Worm (Caenorhabditis elegans) whole organism, late embryonic: ENCODE results near the gene F08D12.4.

ENCODE experiments used
- C38D4.7 ChIP-seq: fragments of 200-800 bp; sonication (Bioruptor generic); optimal IDR thresholded peaks from 2 replicates; lab custom pipeline; 2018; ENCODE audit warnings: mild to moderate bottlenecking, missing genetic modification characterization, moderate library complexity, missing compliant biosample characterization
- T23F11.4 ChIP-seq: fragments of 200-800 bp; sonication (Bioruptor generic); optimal IDR thresholded peaks from 2 replicates; lab custom pipeline; 2018; ENCODE audit warnings: mild to moderate bottlenecking, missing genetic modification characterization, missing compliant biosample characterization
- ahr-1 ChIP-seq: sonication (generic microtip); optimal IDR thresholded peaks from 2 replicates; lab custom pipeline; 2016; ENCODE audit warnings: missing genetic modification characterization, missing compliant biosample characterization
- ceh-14 ChIP-seq: sonication (generic microtip); optimal IDR thresholded peaks from 2 replicates; lab custom pipeline; 2016; ENCODE audit warnings: missing genotype, missing genetic modification characterization, missing compliant biosample characterization
- ceh-18 ChIP-seq: sonication (generic microtip); optimal IDR thresholded peaks from 2 replicates; lab custom pipeline; 2016; ENCODE audit warnings: missing genetic modification characterization, missing compliant biosample characterization
- ceh-19 ChIP-seq: fragments of 200-800 bp; sonication (Bioruptor generic); optimal IDR thresholded peaks from 2 replicates; lab custom pipeline; 2018; ENCODE audit warnings: mild to moderate bottlenecking, missing genetic modification characterization, missing compliant biosample characterization
- ceh-2 ChIP-seq: sonication (generic microtip); optimal IDR thresholded peaks from 2 replicates; lab custom pipeline; 2016; ENCODE audit warnings: missing genotype, missing genetic modification characterization, missing compliant biosample characterization
- ceh-24 ChIP-seq: sonication (generic microtip); optimal IDR thresholded peaks from 2 replicates; lab custom pipeline; 2016; ENCODE audit warnings: mild to moderate bottlenecking, missing genetic modification characterization, missing compliant biosample characterization
- ceh-31 ChIP-seq: sonication (generic microtip); optimal IDR thresholded peaks from 2 replicates; lab custom pipeline; 2016; ENCODE audit warnings: missing genetic modification characterization, missing compliant biosample characterization
- ceh-34 ChIP-seq: sonication (generic microtip); optimal IDR thresholded peaks from 2 replicates; lab custom pipeline; 2016; ENCODE audit warnings: mild to moderate bottlenecking, missing genetic modification characterization, missing compliant biosample characterization
- ceh-6 ChIP-seq: fragments of 200-800 bp; sonication (Bioruptor generic); optimal IDR thresholded peaks from 2 replicates; lab custom pipeline; 2018; ENCODE audit warnings: mild to moderate bottlenecking, missing genetic modification characterization, missing compliant biosample characterization
- ceh-9 ChIP-seq: sonication (generic microtip); optimal IDR thresholded peaks from 2 replicates; lab custom pipeline; 2016; ENCODE audit warnings: mild to moderate bottlenecking, missing genetic modification characterization, inconsistent platforms, missing compliant biosample characterization
- dmd-4 ChIP-seq: sonication (generic microtip); optimal IDR thresholded peaks from 2 replicates; lab custom pipeline; 2016; ENCODE audit warnings: borderline replicate concordance, missing genetic modification characterization, missing compliant biosample characterization
- dve-1 ChIP-seq: sonication (generic microtip); optimal IDR thresholded peaks from 2 replicates; lab custom pipeline; 2017; ENCODE audit warnings: antibody characterized with exemption, mild to moderate bottlenecking, missing genetic modification characterization, missing compliant biosample characterization
- elt-2 ChIP-seq: sonication (generic microtip); optimal IDR thresholded peaks from 2 replicates; lab custom pipeline; 2016; ENCODE audit warnings: missing genetic modification reagents, missing genetic modification characterization, missing compliant biosample characterization
- ets-4 ChIP-seq: sonication (generic microtip); optimal IDR thresholded peaks from 2 replicates; lab custom pipeline; 2016; ENCODE audit warnings: missing genetic modification characterization, missing compliant biosample characterization
- eyg-1 ChIP-seq: sonication (generic microtip); optimal IDR thresholded peaks from 2 replicates; lab custom pipeline; 2016; ENCODE audit warnings: missing genotype, missing genetic modification characterization, missing compliant biosample characterization
- fax-1 ChIP-seq: sonication (generic microtip); optimal IDR thresholded peaks from 2 replicates; lab custom pipeline; 2016; ENCODE audit warnings: missing genotype, missing genetic modification characterization, missing compliant biosample characterization
- fkh-6 ChIP-seq: sonication (generic microtip); optimal IDR thresholded peaks from 2 replicates; lab custom pipeline; 2016; ENCODE audit warnings: missing genetic modification characterization, missing compliant biosample characterization
- gmeb-2 ChIP-seq: sonication (generic microtip); optimal IDR thresholded peaks from 2 replicates; lab custom pipeline; 2016; ENCODE audit warnings: missing genetic modification characterization, inconsistent platforms, missing compliant biosample characterization
- hlh-15 ChIP-seq: sonication (generic microtip); optimal IDR thresholded peaks from 2 replicates; lab custom pipeline; 2016; ENCODE audit warnings: missing genetic modification characterization, missing compliant biosample characterization
- hlh-6 ChIP-seq: sonication (generic microtip); optimal IDR thresholded peaks from 2 replicates; lab custom pipeline; 2016; ENCODE audit warnings: missing genotype, missing genetic modification characterization, missing compliant biosample characterization
- lin-11 ChIP-seq: fragments of 200-800 bp; sonication (Bioruptor generic); optimal IDR thresholded peaks from 2 replicates; lab custom pipeline; 2018; ENCODE audit warnings: mild to moderate bottlenecking, missing genetic modification characterization, missing compliant biosample characterization
- madf-2 ChIP-seq: sonication (generic microtip); optimal IDR thresholded peaks from 2 replicates; lab custom pipeline; 2017; ENCODE audit warnings: missing genetic modification characterization, missing compliant biosample characterization
- nhr-11 ChIP-seq: fragments of 150-350 bp; optimal IDR thresholded peaks from 2 replicates; lab custom pipeline; 2014; ENCODE audit warnings: missing biosample characterization, missing genetic modification characterization
- pha-4 ChIP-seq: fragments of 150-350 bp; optimal IDR thresholded peaks from 2 replicates; lab custom pipeline; 2018; ENCODE audit warnings: missing biosample characterization, missing genetic modification reagents, missing genetic modification characterization
- pqm-1 ChIP-seq: sonication (generic microtip); optimal IDR thresholded peaks from 2 replicates; lab custom pipeline; 2016; ENCODE audit warnings: missing genetic modification characterization, missing compliant biosample characterization
- ref-2 ChIP-seq: sonication (generic microtip); optimal IDR thresholded peaks from 2 replicates; lab custom pipeline; 2016; ENCODE audit warnings: missing genetic modification characterization, missing compliant biosample characterization
- rnt-1 ChIP-seq: sonication (generic microtip); optimal IDR thresholded peaks from 2 replicates; lab custom pipeline; 2016; ENCODE audit warnings: missing genetic modification characterization, missing compliant biosample characterization
- sox-4 ChIP-seq: sonication (generic microtip); optimal IDR thresholded peaks from 2 replicates; lab custom pipeline; 2017; ENCODE audit warnings: mild to moderate bottlenecking, missing genetic modification characterization, inconsistent platforms, missing compliant biosample characterization
- tbx-2 ChIP-seq: sonication (generic microtip); optimal IDR thresholded peaks from 2 replicates; lab custom pipeline; 2016; ENCODE audit warnings: missing genetic modification characterization, missing compliant biosample characterization
- unc-55 ChIP-seq: sonication (generic microtip); optimal IDR thresholded peaks from 2 replicates; lab custom pipeline; 2017; ENCODE audit warnings: missing biosample characterization, missing genetic modification reagents, missing genetic modification characterization

F08D12.4 gene

DNA sequence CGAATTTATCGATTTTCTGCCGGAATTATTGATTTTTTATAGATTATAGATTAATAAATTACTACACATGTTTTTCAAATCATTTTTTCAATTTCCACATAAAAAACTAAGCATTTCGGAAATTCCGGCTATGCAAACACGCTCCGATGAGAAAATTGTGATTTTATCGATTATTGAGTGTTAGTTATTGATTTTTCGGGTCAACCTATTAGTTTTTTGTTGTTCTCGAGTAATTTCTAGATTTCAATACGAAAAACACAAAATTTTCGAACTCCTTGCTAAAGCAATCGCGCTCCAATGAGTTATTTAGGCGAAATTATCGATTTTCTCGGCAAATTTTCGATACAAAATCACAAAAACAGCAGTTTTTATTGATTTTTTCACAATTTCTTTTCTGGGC lies 17.5 kb downstream of the F08D12.4 start:
- TF ChIP-seq rnt-1 (tag; lab: Kevin White, UChicago) = no peak
- no peak for TF ChIP-seq eyg-1 (tag; lab: Kevin White, UChicago)
- no peak for TF ChIP-seq sox-4 (tag; lab: Kevin White, UChicago)
- no peak for TF ChIP-seq C38D4.7 (GFP tag; lab: Kevin White, UChicago)
- TF ChIP-seq madf-2 (tag; lab: Kevin White, UChicago) = no peak
- TF ChIP-seq, all 69 proteins: peak for 0

DNA sequence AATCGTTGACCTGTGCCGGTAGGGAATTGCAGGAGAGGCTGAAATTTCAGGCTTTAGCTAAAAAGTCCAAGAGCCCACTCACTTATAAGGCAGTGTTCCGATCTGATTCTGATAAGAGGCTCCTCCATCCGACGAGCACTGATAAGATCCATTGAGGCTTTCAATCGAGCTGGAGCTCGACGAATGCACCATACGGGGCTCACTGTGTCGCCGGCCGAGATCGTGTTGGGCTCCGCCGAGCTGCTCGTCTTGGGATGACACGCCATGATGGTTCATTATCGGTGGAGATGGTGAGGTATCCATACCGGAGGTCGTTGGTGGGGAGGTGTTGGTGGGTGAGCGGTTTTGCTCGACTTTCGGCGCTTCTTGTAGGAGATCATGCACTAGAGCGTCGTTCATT lies 18.5 kb downstream of the F08D12.4 start:
- TF ChIP-seq pha-4 = no peak
- TF ChIP-seq dmd-4 (tag; lab: Kevin White, UChicago) = no peak
- no peak for TF ChIP-seq ref-2
- TF ChIP-seq nhr-11 (tag; lab: Kevin White, UChicago) = no peak

DNA sequence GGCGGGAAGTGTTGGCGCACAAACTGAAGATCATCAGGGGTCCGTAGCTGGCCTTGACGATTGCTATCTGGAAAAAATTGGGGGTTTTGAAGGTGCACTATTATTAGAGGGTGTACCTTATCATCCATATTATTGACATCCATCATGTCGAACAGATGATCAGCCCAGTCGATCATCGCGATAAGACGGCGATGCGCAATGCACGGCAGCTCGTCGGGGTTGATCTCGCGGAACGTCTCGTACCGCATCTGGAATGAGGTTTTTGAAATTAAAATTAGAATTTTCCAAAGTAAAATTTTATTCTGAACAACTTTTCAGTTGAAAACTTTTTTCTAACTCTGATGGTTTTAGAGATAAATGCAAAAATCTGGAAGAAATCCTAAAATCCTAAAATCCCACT lies 20.0 kb downstream of the F08D12.4 start:
- no peak for TF ChIP-seq gmeb-2 (tag; lab: Kevin White, UChicago)
- no peak for TF ChIP-seq ceh-24 (tag; lab: Kevin White, UChicago)
- no peak for TF ChIP-seq ref-2
- no peak for TF ChIP-seq ceh-19

DNA sequence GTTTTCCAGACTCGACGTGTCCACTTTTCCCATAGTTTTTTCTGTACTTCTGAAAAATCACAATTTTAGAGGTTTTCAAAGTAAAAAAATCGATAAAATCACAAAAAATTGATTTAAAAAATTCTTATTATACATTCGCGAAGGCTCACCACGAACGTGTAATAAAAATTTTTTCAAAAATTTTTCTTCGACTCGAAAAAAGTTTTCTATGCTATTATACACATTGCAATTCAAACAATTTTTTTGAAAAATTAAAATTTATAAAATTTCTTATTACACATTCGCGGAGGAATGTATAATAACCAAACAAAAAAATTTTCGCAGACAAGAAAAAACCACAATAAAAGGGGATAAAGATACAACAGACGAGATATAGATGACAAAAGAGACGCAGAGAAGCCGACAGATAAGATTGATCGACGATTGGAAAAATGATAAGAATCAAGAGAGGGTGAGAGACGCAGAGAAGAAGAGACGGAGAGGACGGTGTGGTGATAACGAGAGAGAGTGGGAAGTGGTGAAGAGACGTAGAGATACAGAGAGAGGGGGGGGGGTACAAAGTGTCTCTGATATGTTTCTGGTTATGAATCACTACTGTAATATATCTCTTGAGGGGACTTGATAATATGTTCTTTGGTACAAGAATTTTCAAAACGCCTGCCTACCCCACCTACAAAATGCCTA lies 22.7 kb downstream of the F08D12.4 start, which contains the start of gene nhr-119:
Gene nhr-119 (minus strand): TSS at position 51 of the 684 bp plus-strand sequence.
- TF ChIP-seq ceh-14 (tag; lab: Kevin White, UChicago) (no peak), fkh-6 (tag; lab: Kevin White, UChicago) (no peak), unc-55 (peak; percentile 97), ahr-1 (no peak), elt-2 (tag; lab: Kevin White, UChicago) (peak; percentile 84), ets-4 (tag; lab: Kevin White, UChicago) (no peak), ceh-2 (tag; lab: Kevin White, UChicago) (no peak), ceh-9 (tag; lab: Kevin White, UChicago) (no peak), ceh-6 (GFP tag; lab: Kevin White, UChicago) (no peak), ceh-18 (tag; lab: Kevin White, UChicago) (peak; percentile 47), eyg-1 (tag; lab: Kevin White, UChicago) (no peak), gmeb-2 (tag; lab: Kevin White, UChicago) (no peak), hlh-15 (tag; lab: Kevin White, UChicago) (no peak), dve-1 (tag; lab: Kevin White, UChicago) (peak; percentile 38), ceh-19 (no peak), pqm-1 (tag; lab: Kevin White, UChicago) (peak; percentile 17)

DNA sequence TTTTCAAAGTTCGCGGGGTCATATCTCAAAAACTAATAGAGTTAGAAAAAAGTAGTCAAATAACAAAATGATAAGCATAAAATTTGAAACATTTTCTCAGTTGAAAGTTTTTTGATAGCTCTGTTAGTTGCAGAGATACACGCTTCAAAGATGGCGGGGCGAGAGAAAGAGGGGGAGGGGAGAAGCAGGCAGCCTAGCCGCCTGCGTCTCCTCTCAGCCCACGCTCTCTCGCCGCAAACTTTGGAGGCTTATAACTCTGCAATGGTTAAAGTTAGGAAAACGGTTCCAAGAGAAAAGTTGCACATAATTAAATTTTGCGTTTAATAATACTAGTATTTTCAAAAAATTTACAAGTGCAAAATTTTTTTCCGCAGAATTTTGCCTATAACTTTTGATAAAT lies 23.8 kb downstream of the F08D12.4 start:
- TF ChIP-seq ceh-31 (tag; lab: Kevin White, UChicago) = no peak
- no peak for TF ChIP-seq nhr-11 (tag; lab: Kevin White, UChicago)
- TF ChIP-seq fax-1 (tag; lab: Kevin White, UChicago) = no peak
- no peak for TF ChIP-seq hlh-6
- TF ChIP-seq T23F11.4 = no peak
- TF ChIP-seq tbx-2 = no peak
- TF ChIP-seq lin-11 (tag; lab: Kevin White, UChicago) = no peak
- TF ChIP-seq ceh-34 (tag; lab: Kevin White, UChicago) = no peak
